Fruit fly (Drosophila melanogaster): Measurements from ENCODE around the gene erm.

erm gene

DNA sequence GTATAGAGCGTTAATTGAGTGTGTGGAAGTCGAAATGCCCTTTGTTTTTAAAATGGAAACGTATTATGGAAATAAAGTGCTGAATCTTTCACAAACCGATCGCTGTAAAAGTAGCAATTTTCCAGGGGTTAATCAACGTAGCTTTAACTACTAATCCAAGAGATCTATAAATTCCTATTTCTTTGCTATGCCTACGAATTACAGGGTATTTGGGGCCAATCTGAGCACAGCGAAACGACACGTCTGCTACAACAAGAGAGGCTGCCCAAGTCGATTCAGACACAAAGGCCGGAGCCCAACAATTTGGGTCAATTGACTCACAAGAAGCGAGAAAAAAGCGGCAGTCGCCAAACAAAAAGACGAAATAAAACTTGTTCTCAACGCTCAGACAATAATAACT is 63.1 kb downstream of the erm start:
- no peak for TF ChIP-seq CG8478 (optimal IDR thresholded peaks at IDR 0.05)
- no peak for TF ChIP-seq CTCF (optimal IDR thresholded peaks at IDR 0.05)

DNA sequence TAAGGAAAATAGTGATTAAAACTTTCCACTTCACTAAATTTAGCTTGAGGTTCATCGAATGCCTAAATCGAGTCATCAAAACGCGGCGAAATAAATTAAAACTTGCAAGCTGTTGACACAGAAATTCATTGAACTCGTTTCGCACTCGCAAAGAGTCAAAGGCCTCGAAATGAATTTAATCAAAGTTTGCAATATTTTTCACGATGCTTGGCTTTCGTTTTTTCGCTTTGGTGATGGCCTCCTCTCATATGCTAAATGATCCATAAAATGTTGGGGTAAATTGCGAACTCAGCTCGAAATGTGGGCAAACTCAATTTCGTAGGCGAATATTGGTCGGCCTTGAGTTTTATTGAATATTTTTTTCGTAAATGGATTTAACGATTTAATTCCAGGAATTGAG is 63.8 kb downstream of the erm start:
- no peak for TF ChIP-seq CG8478 (optimal IDR thresholded peaks at IDR 0.05)

DNA sequence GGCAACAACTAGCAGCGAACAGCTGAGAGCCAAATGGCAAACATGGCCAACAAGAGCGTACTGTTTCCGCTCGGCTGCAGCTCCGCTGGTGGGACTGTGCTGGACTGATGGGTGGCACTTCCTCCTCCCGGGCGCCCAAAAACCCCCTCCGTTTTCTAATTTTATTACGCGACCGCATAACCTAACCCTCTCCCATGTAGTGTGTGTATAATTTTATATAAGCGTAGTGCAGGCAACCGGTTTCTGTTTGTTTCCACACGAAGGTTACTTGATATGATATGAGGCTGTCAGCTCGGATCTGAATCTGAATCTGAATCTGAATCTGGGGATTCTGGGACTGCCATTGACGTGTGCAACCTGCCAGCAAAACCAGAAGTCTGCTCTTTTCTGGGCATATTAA is 67.3 kb downstream of the erm start:
- TF ChIP-seq CG8478 (optimal IDR thresholded peaks at IDR 0.05) (no peak), CTCF (optimal IDR thresholded peaks at IDR 0.05) (no peak)

DNA sequence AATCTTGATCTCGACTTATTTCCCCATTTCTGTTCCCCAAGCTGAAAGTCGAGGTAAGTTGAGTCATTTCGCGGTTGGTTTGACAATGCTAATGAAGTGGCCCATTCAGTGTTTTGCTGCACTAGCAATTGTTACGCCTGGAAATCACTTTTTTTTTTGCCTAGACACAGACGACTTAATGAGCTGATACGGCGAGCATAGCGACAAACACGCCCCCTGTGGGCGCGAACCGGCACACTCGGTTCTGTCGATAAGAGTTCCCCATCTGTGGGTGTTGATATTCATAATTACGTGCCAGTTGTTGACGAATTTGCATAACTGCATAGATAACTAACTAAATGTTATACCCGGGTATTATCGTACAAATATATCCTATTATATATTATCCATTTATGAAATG is 67.9 kb downstream of the erm start:
- TF ChIP-seq CG8478 (optimal IDR thresholded peaks at IDR 0.05) = no peak
- peak; percentile 79 to 84 for TF ChIP-seq CTCF (optimal IDR thresholded peaks at IDR 0.05)

DNA sequence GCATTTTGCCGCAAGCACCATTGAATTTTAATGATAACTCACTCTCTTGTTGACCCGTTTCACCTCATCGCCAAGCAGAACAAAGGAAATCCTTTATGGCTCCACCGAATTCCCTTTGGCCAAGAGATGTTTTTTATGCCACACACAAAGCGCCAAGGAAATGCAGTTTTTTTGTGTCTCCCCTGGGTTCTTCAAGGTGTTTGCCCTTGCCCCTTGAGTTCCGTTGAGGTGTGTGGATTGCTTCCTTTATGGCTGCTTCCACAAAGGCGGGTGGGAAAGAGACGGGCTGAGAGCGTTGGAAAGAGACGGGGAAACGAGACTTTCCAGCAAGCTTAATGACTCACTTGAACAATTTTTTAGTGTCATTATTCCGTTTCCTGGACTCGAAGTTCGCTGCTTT is 68.9 kb downstream of the erm start:
- TF ChIP-seq CTCF (optimal IDR thresholded peaks at IDR 0.05) (no peak), CG8478 (optimal IDR thresholded peaks at IDR 0.05) (no peak)
